Worm (Caenorhabditis elegans) whole organism, young adult: Measurements from ENCODE around the gene prx-6.

Source experiments
- B0019.2 ChIP-seq: fragments of 200-800 bp; sonication (Bioruptor generic); conservative IDR thresholded peaks from 2 replicates; pipeline ENCODE4 v1.3.6; 2022; ENCODE audit warnings: missing genetic modification reagents, missing genetic modification characterization, missing compliant biosample characterization
- B0035.1 ChIP-seq: sonication (generic microtip); optimal IDR thresholded peaks from 2 replicates; lab custom pipeline; 2016; ENCODE audit warnings: missing genetic modification characterization, mild to moderate bottlenecking, missing compliant biosample characterization, missing genotype, missing genetic modification reagents
- F22D6.2 ChIP-seq: sonication (generic microtip); optimal IDR thresholded peaks from 2 replicates; lab custom pipeline; 2016; ENCODE audit warnings: mild to moderate bottlenecking, missing genetic modification characterization, missing compliant biosample characterization
- F23B12.7 ChIP-seq: sonication (generic microtip); optimal IDR thresholded peaks from 2 replicates; lab custom pipeline; 2017; ENCODE audit warnings: missing genetic modification characterization, mild to moderate bottlenecking, missing compliant biosample characterization, antibody characterized with exemption, moderate library complexity; ENCODE audit not compliant: insufficient read depth
- F49E8.2 ChIP-seq: sonication (generic microtip); optimal IDR thresholded peaks from 3 replicates; lab custom pipeline; 2017; ENCODE audit warnings: missing genetic modification characterization, mild to moderate bottlenecking, missing compliant biosample characterization, antibody characterized with exemption, moderate library complexity; ENCODE audit not compliant: insufficient read depth
- K12H6.12 ChIP-seq: fragments of 200-800 bp; sonication (Bioruptor generic); optimal IDR thresholded peaks from 2 replicates; lab custom pipeline; 2018; ENCODE audit warnings: mild to moderate bottlenecking, missing genetic modification characterization, missing compliant biosample characterization
- Y53G8AR.9 ChIP-seq: fragments of 200-800 bp; sonication (Bioruptor generic); conservative IDR thresholded peaks from 2 replicates; pipeline ENCODE4 v1.3.6; 2022; ENCODE audit warnings: missing genetic modification reagents, missing genetic modification characterization, missing compliant biosample characterization
- ZK185.1 ChIP-seq: sonication (generic microtip); optimal IDR thresholded peaks from 2 replicates; lab custom pipeline; 2016; ENCODE audit warnings: mild to moderate bottlenecking, missing genetic modification characterization, missing compliant biosample characterization; ENCODE audit not compliant: poor library complexity, severe bottlenecking
- ama-1 ChIP-seq, 3 experiments: fragments of 150-350 bp in 1 of 3; sonication (generic microtip) in 2 of 3; optimal IDR thresholded peaks; 2 replicates each; lab custom pipeline; 2014 to 2018; ENCODE audit warnings: missing biosample characterization in 2 of 3, missing genetic modification characterization in 2 of 3, missing genetic modification reagents in 2 of 3
- attf-6 ChIP-seq: fragments of 200-800 bp; sonication (Bioruptor generic); IDR thresholded peaks from 2 replicates; pipeline ENCODE4 v1.3.6; 2022; ENCODE audit warnings: missing genetic modification reagents, missing genetic modification characterization, missing compliant biosample characterization
- ccch-3 ChIP-seq: fragments of 200-800 bp; sonication (Bioruptor generic); optimal IDR thresholded peaks from 2 replicates; lab custom pipeline; 2018; ENCODE audit warnings: mild to moderate bottlenecking, missing genetic modification characterization, missing compliant biosample characterization
- cebp-1 ChIP-seq, 2 experiments: fragments of 200-800 bp in 1 of 2; sonication (Bioruptor generic) in 1 of 2; sonication (generic microtip) in 1 of 2; IDR thresholded peaks in 1 of 2; optimal IDR thresholded peaks in 1 of 2; 2 replicates each; pipeline versions ENCODE4 v1.3.6 to Lab custom; 2017 to 2022; ENCODE audit warnings: missing compliant biosample characterization in 2 of 2, missing genetic modification characterization in 2 of 2, mild to moderate bottlenecking in 1 of 2, missing genetic modification reagents in 1 of 2, moderate library complexity in 1 of 2
- cebp-2 ChIP-seq: fragments of 200-800 bp; sonication (Bioruptor generic); IDR thresholded peaks from 2 replicates; pipeline ENCODE4 v1.3.6; 2022; ENCODE audit warnings: missing genetic modification characterization, missing compliant biosample characterization
- ceh-27 ChIP-seq: fragments of 200-800 bp; sonication (Bioruptor generic); optimal IDR thresholded peaks from 2 replicates; lab custom pipeline; 2018; ENCODE audit warnings: mild to moderate bottlenecking, missing genetic modification characterization, moderate library complexity, missing compliant biosample characterization
- ceh-79 ChIP-seq: sonication (generic microtip); optimal IDR thresholded peaks from 2 replicates; lab custom pipeline; 2017; ENCODE audit warnings: mild to moderate bottlenecking, missing genetic modification characterization, missing compliant biosample characterization
- efl-1 ChIP-seq: fragments of 150-350 bp; optimal IDR thresholded peaks from 2 replicates; lab custom pipeline; 2014; ENCODE audit warnings: missing biosample characterization, missing genetic modification reagents, missing genetic modification characterization
- egrh-3 ChIP-seq: fragments of 200-800 bp; sonication (Bioruptor generic); IDR thresholded peaks from 2 replicates; pipeline ENCODE4 v1.3.6; 2022; ENCODE audit warnings: missing genetic modification reagents, missing genetic modification characterization, missing compliant biosample characterization
- him-1 ChIP-seq: sonication (generic microtip); optimal IDR thresholded peaks from 2 replicates; lab custom pipeline; 2016; ENCODE audit warnings: missing genotype, missing genetic modification reagents, missing genetic modification characterization, missing compliant biosample characterization
- hlh-12 ChIP-seq: sonication (generic microtip); optimal IDR thresholded peaks from 2 replicates; lab custom pipeline; 2016; ENCODE audit warnings: missing genetic modification characterization, missing compliant biosample characterization
- hrde-1 ChIP-seq: sonication (generic microtip); optimal IDR thresholded peaks from 2 replicates; lab custom pipeline; 2016; ENCODE audit warnings: missing genetic modification characterization, mild to moderate bottlenecking, missing compliant biosample characterization, moderate library complexity, missing genotype, missing genetic modification reagents, borderline replicate concordance
- lin-35 ChIP-seq, 3 experiments: fragments of 150-350 bp in 2 of 3; sonication (generic microtip) in 1 of 3; optimal IDR thresholded peaks; 2 replicates each; lab custom pipeline; 2014 to 2018; ENCODE audit warnings: missing biosample characterization in 3 of 3, missing genetic modification characterization in 3 of 3, missing genetic modification reagents in 3 of 3
- lsy-27 ChIP-seq: sonication (generic microtip); optimal IDR thresholded peaks from 2 replicates; lab custom pipeline; 2017; ENCODE audit warnings: missing genetic modification characterization, mild to moderate bottlenecking, missing compliant biosample characterization, antibody characterized with exemption, missing genotype, borderline replicate concordance; ENCODE audit not compliant: insufficient read depth
- madf-8 ChIP-seq: fragments of 200-800 bp; sonication (Bioruptor generic); conservative IDR thresholded peaks from 2 replicates; pipeline ENCODE4 v1.3.6; 2022; ENCODE audit warnings: missing genetic modification reagents, missing genetic modification characterization, missing compliant biosample characterization
- mes-4 ChIP-seq: sonication (generic microtip); optimal IDR thresholded peaks from 2 replicates; lab custom pipeline; 2016; ENCODE audit warnings: missing genotype, missing genetic modification characterization, missing compliant biosample characterization
- nfyb-1 ChIP-seq: fragments of 200-800 bp; sonication (Bioruptor generic); IDR thresholded peaks from 2 replicates; pipeline ENCODE4 v1.3.6; 2022; ENCODE audit warnings: missing genetic modification reagents, missing genetic modification characterization, missing compliant biosample characterization
- nhr-90 ChIP-seq: sonication (generic microtip); optimal IDR thresholded peaks from 2 replicates; lab custom pipeline; 2016; ENCODE audit warnings: missing genotype, mild to moderate bottlenecking, missing genetic modification characterization, missing compliant biosample characterization
- sdz-38 ChIP-seq: sonication (generic microtip); optimal IDR thresholded peaks from 2 replicates; lab custom pipeline; 2016; ENCODE audit warnings: missing genotype, missing genetic modification characterization, missing compliant biosample characterization
- sea-2 ChIP-seq: fragments of 200-800 bp; sonication (Bioruptor generic); IDR thresholded peaks from 2 replicates; pipeline ENCODE4 v1.3.6; 2022; ENCODE audit warnings: missing genetic modification characterization, missing compliant biosample characterization
- snpc-3.4 ChIP-seq: sonication (generic microtip); optimal IDR thresholded peaks from 2 replicates; lab custom pipeline; 2017; ENCODE audit warnings: missing genetic modification characterization, mild to moderate bottlenecking, missing compliant biosample characterization, antibody characterized with exemption, moderate library complexity, missing genotype, missing genetic modification reagents
- sptf-2 ChIP-seq: fragments of 200-800 bp; sonication (Bioruptor generic); optimal IDR thresholded peaks from 2 replicates; lab custom pipeline; 2018; ENCODE audit warnings: mild to moderate bottlenecking, missing genetic modification characterization, missing compliant biosample characterization
- tbp1 ChIP-seq: fragments of 200-800 bp; sonication (Bioruptor generic); optimal IDR thresholded peaks from 2 replicates; lab custom pipeline; 2018; ENCODE audit warnings: mild to moderate bottlenecking, missing genetic modification characterization, missing compliant biosample characterization
- tlf-1 ChIP-seq: fragments of 200-800 bp; sonication (Bioruptor generic); optimal IDR thresholded peaks from 2 replicates; lab custom pipeline; 2018; ENCODE audit warnings: mild to moderate bottlenecking, missing genetic modification characterization, missing compliant biosample characterization
- ztf-18 ChIP-seq: sonication (generic microtip); optimal IDR thresholded peaks from 2 replicates; lab custom pipeline; 2016; ENCODE audit warnings: missing genotype, mild to moderate bottlenecking, missing genetic modification characterization, missing compliant biosample characterization
- ztf-22 ChIP-seq: fragments of 200-800 bp; sonication (Bioruptor generic); optimal IDR thresholded peaks from 2 replicates; lab custom pipeline; 2018; ENCODE audit warnings: mild to moderate bottlenecking, missing genetic modification characterization, moderate library complexity, missing compliant biosample characterization
- ztf-6 ChIP-seq: fragments of 200-800 bp; sonication (Bioruptor generic); IDR thresholded peaks from 2 replicates; pipeline ENCODE4 v1.3.6; 2022; ENCODE audit warnings: missing genetic modification reagents, missing genetic modification characterization, missing compliant biosample characterization

Gene prx-6

DNA sequence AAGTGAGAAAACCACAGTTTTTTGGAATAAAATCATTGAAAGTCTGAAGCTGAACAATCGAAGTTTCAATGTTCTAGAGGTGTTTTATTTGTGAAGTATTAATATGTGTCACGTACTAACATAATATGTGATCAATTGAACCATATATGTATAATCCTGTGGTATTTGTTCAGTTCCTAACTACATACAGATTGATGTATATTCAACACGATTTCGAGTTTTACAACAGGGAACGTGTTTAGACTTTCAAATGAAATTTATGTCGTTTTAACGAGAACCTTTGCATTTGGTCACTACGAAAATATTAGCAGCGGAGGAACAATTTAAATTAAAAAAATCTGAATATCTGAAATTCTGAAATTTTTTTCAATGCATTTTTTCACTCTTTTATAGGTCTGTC, 45.4 kb downstream of the prx-6 start, which contains the start of gene K03B4.8:
TSS of gene K03B4.8 (minus strand) at position 101 of the 400 bp plus-strand sequence.
- no peak for TF ChIP-seq nhr-90 (tag; lab: Kevin White, UChicago)
- TF ChIP-seq sptf-2 (GFP tag; lab: Kevin White, UChicago): no peak
- no peak for TF ChIP-seq tlf-1 (GFP tag; lab: Kevin White, UChicago)
- no peak for TF ChIP-seq ztf-22
- no peak for TF ChIP-seq ama-1 (optimal IDR thresholded peaks at IDR 0.05; lab: Kevin White, UChicago)
- TF ChIP-seq ama-1 (GFP tag; optimal IDR thresholded peaks at IDR 0.05; lab: Kevin White, UChicago): no peak
- no peak for TF ChIP-seq ceh-27 (GFP tag; lab: Kevin White, UChicago)
- no peak for TF ChIP-seq ZK185.1
- TF ChIP-seq him-1 (tag; lab: Kevin White, UChicago): no peak
- TF ChIP-seq lin-35 (GFP tag; optimal IDR thresholded peaks at IDR 0.05; lab: Kevin White, UChicago): no peak
- TF ChIP-seq sdz-38: no peak
- no peak for TF ChIP-seq B0019.2 (GFP tag; lab: Robert Waterston, UW)
- TF ChIP-seq madf-8 (GFP tag; lab: Robert Waterston, UW): no peak
- no peak for TF ChIP-seq lsy-27 (tag; lab: Kevin White, UChicago)
- no peak for TF ChIP-seq F23B12.7 (tag; lab: Kevin White, UChicago)
- no peak for TF ChIP-seq F49E8.2 (tag; lab: Kevin White, UChicago)
- TF ChIP-seq B0035.1 (tag; lab: Kevin White, UChicago): no peak
- no peak for TF ChIP-seq ztf-18 (tag; lab: Kevin White, UChicago)
- no peak for TF ChIP-seq snpc-3.4
- TF ChIP-seq attf-6: no peak
- TF ChIP-seq mes-4 (tag; lab: Kevin White, UChicago): no peak

DNA sequence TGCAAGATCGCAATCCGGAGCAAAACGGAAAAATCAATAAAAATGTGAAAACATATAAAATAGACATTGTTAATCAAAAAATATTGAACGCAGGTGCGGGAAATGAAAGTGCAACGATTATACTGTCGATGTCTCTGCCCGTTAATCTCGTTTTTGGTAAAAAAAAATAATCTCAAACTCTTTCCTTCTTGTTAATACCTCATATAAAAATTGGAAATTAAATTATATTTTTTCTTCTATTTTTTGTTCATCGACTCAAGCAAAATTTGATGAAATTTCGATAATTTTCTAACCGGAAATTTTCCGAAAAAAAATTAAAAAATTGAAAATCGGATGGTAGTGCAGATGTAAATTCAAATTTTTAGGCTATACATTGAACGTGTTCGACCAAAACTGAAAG, 47.4 kb downstream of the prx-6 start, which contains the start of gene K03B4.9:
TSS of gene K03B4.9 (minus strand) at position 101 of the 400 bp plus-strand sequence.
- no peak for TF ChIP-seq F22D6.2
- TF ChIP-seq hrde-1 (tag; lab: Kevin White, UChicago): no peak
- no peak for TF ChIP-seq ztf-6
- no peak for TF ChIP-seq tlf-1 (GFP tag; lab: Kevin White, UChicago)
- TF ChIP-seq hlh-12 (tag; lab: Kevin White, UChicago): no peak
- no peak for TF ChIP-seq B0019.2 (GFP tag; lab: Robert Waterston, UW)
- no peak for TF ChIP-seq efl-1 (GFP tag; lab: Kevin White, UChicago)
- no peak for TF ChIP-seq lsy-27 (tag; lab: Kevin White, UChicago)
- TF ChIP-seq ccch-3 (GFP tag; lab: Kevin White, UChicago): no peak
- TF ChIP-seq ceh-79 (tag; lab: Kevin White, UChicago): no peak
- TF ChIP-seq nfyb-1 (GFP tag; lab: Robert Waterston, UW): no peak
- TF ChIP-seq cebp-2 (GFP tag; lab: Robert Waterston, UW): no peak
- no peak for TF ChIP-seq tbp1
- TF ChIP-seq cebp-1 (GFP tag; IDR thresholded peaks at IDR 0.05; lab: Robert Waterston, UW): no peak
- TF ChIP-seq cebp-1 (tag; optimal IDR thresholded peaks at IDR 0.05; lab: Kevin White, UChicago): no peak
- no peak for TF ChIP-seq K12H6.12 (tag; lab: Kevin White, UChicago)
- no peak for TF ChIP-seq ZK185.1
- TF ChIP-seq Y53G8AR.9 (GFP tag; lab: Robert Waterston, UW): no peak
- no peak for TF ChIP-seq egrh-3 (GFP tag; lab: Robert Waterston, UW)
- no peak for TF ChIP-seq sea-2 (GFP tag; lab: Robert Waterston, UW)
- no peak for TF ChIP-seq ceh-27 (GFP tag; lab: Kevin White, UChicago)
